Worm (Caenorhabditis elegans) whole organism, L1 larva: ENCODE measurements around the gene snt-1.

Source experiments
- C04F5.9 ChIP-seq: sonication (generic microtip); optimal IDR thresholded peaks from 2 replicates; lab custom pipeline; 2016; ENCODE audit warnings: missing genetic modification characterization, missing compliant biosample characterization
- C16A3.4 ChIP-seq: fragments of 150-350 bp; optimal IDR thresholded peaks from 2 replicates; lab custom pipeline; 2014; ENCODE audit warnings: missing biosample characterization, missing genetic modification characterization
- F16B12.6 ChIP-seq: fragments of 150-350 bp; optimal IDR thresholded peaks from 2 replicates; lab custom pipeline; 2014; ENCODE audit warnings: missing biosample characterization, missing genetic modification characterization
- Y116A8C.19 ChIP-seq: sonication (generic microtip); optimal IDR thresholded peaks from 2 replicates; lab custom pipeline; 2016; ENCODE audit warnings: missing compliant biosample characterization, missing genetic modification characterization, borderline replicate concordance
- aly-2 ChIP-seq: fragments of 150-350 bp; optimal IDR thresholded peaks from 2 replicates; lab custom pipeline; 2014; ENCODE audit warnings: missing biosample characterization, missing genetic modification characterization
- ama-1 ChIP-seq: fragments of 150-350 bp; optimal IDR thresholded peaks from 2 replicates; lab custom pipeline; 2014
- blmp-1 ChIP-seq: fragments of 150-350 bp; optimal IDR thresholded peaks from 2 replicates; lab custom pipeline; 2014; ENCODE audit warnings: missing biosample characterization, missing genetic modification characterization
- ceh-8 ChIP-seq: fragments of 200-800 bp; sonication (Bioruptor generic); optimal IDR thresholded peaks from 2 replicates; lab custom pipeline; 2018; ENCODE audit warnings: mild to moderate bottlenecking, missing genetic modification characterization, moderate library complexity, missing compliant biosample characterization
- ces-1 ChIP-seq: fragments of 150-350 bp; optimal IDR thresholded peaks from 2 replicates; lab custom pipeline; 2014; ENCODE audit warnings: missing biosample characterization, missing genetic modification reagents, missing genetic modification characterization
- dpl-1 ChIP-seq, 3 experiments: fragments of 150-350 bp in 2 of 3; sonication (generic microtip) in 1 of 3; optimal IDR thresholded peaks; 2 replicates each; lab custom pipeline; 2014 to 2017; ENCODE audit warnings: missing biosample characterization in 3 of 3, missing genetic modification characterization in 3 of 3, missing genetic modification reagents in 3 of 3
- dsc-1 ChIP-seq: sonication (generic microtip); optimal IDR thresholded peaks from 2 replicates; lab custom pipeline; 2016; ENCODE audit warnings: mild to moderate bottlenecking, missing genetic modification characterization, missing compliant biosample characterization
- efl-1 ChIP-seq, 4 experiments: fragments of 150-350 bp; optimal IDR thresholded peaks in 3 of 4; peaks in 1 of 4; 1 replicate in 1 of 4; 2 replicates in 3 of 4; lab custom pipeline; 2014; ENCODE audit warnings: missing biosample characterization in 2 of 4, missing genetic modification characterization in 2 of 4, missing genetic modification reagents in 2 of 4
- egl-27 ChIP-seq, 2 experiments: fragments of 150-350 bp in 1 of 2; sonication (generic microtip); optimal IDR thresholded peaks; 3 replicates each; lab custom pipeline; 2017 to 2018; ENCODE audit warnings: missing biosample characterization in 2 of 2, missing genetic modification characterization in 2 of 2, missing genetic modification reagents in 2 of 2
- elt-2 ChIP-seq: sonication (generic microtip); optimal IDR thresholded peaks from 2 replicates; lab custom pipeline; 2016; ENCODE audit warnings: missing genetic modification characterization, mild to moderate bottlenecking, inconsistent platforms, missing compliant biosample characterization, missing genetic modification reagents
- ets-5 ChIP-seq: fragments of 200-800 bp; sonication (Bioruptor generic); IDR thresholded peaks from 2 replicates; pipeline ENCODE4 v1.3.6; 2022; ENCODE audit warnings: missing genetic modification characterization, missing compliant biosample characterization
- fkh-10 ChIP-seq: sonication (generic microtip); optimal IDR thresholded peaks from 2 replicates; lab custom pipeline; 2017; ENCODE audit warnings: missing biosample characterization, missing genetic modification reagents, missing genetic modification characterization
- fkh-4 ChIP-seq: sonication (generic microtip); optimal IDR thresholded peaks from 2 replicates; lab custom pipeline; 2016; ENCODE audit warnings: missing compliant biosample characterization, missing genetic modification characterization, borderline replicate concordance
- fkh-8 ChIP-seq: sonication (generic microtip); optimal IDR thresholded peaks from 2 replicates; lab custom pipeline; 2016; ENCODE audit warnings: mild to moderate bottlenecking, missing genetic modification characterization, missing compliant biosample characterization
- hlh-17 ChIP-seq: fragments of 200-800 bp; sonication (Bioruptor generic); optimal IDR thresholded peaks from 2 replicates; lab custom pipeline; 2018; ENCODE audit warnings: missing genetic modification characterization, mild to moderate bottlenecking, missing compliant biosample characterization, moderate library complexity, borderline replicate concordance
- hlh-4 ChIP-seq: sonication (generic microtip); optimal IDR thresholded peaks from 2 replicates; lab custom pipeline; 2016; ENCODE audit warnings: mild to moderate bottlenecking, missing genetic modification characterization, missing compliant biosample characterization
- irx-1 ChIP-seq: sonication (generic microtip); optimal IDR thresholded peaks from 2 replicates; lab custom pipeline; 2016; ENCODE audit warnings: missing genetic modification characterization, missing compliant biosample characterization
- lin-14 ChIP-seq: fragments of 200-800 bp; sonication (Bioruptor generic); optimal IDR thresholded peaks from 2 replicates; lab custom pipeline; 2018; ENCODE audit warnings: mild to moderate bottlenecking, missing genetic modification characterization, moderate library complexity, missing compliant biosample characterization
- lin-15B ChIP-seq: fragments of 150-350 bp; sonication (generic microtip); optimal IDR thresholded peaks from 3 replicates; lab custom pipeline; 2014; ENCODE audit warnings: missing biosample characterization, missing genetic modification characterization
- lin-35 ChIP-seq, 2 experiments: fragments of 150-350 bp; optimal IDR thresholded peaks; 2 replicates each; lab custom pipeline; 2014; ENCODE audit warnings: missing biosample characterization in 2 of 2, missing genetic modification characterization in 2 of 2, missing genetic modification reagents in 2 of 2
- lsy-2 ChIP-seq, 2 experiments: fragments of 150-350 bp; optimal IDR thresholded peaks; 2 replicates each; lab custom pipeline; 2014; ENCODE audit warnings: missing biosample characterization in 2 of 2, missing genetic modification characterization in 2 of 2
- mab-9 ChIP-seq: fragments of 200-800 bp; sonication (Bioruptor generic); IDR thresholded peaks from 2 replicates; pipeline ENCODE4 v1.3.6; 2022; ENCODE audit warnings: missing genetic modification reagents, missing genetic modification characterization, missing compliant biosample characterization
- mdl-1 ChIP-seq, 2 experiments: fragments of 150-350 bp; optimal IDR thresholded peaks; 2 replicates each; lab custom pipeline; 2014 to 2017; ENCODE audit warnings: missing biosample characterization in 2 of 2, missing genetic modification characterization in 2 of 2, inconsistent platforms in 1 of 2
- mep-1 ChIP-seq: fragments of 150-350 bp; optimal IDR thresholded peaks from 2 replicates; lab custom pipeline; 2014; ENCODE audit warnings: missing biosample characterization, missing genetic modification characterization
- nhr-11 ChIP-seq: fragments of 150-350 bp; optimal IDR thresholded peaks from 2 replicates; lab custom pipeline; 2014; ENCODE audit warnings: missing biosample characterization, missing genetic modification characterization
- nhr-12 ChIP-seq: sonication (generic microtip); optimal IDR thresholded peaks from 2 replicates; lab custom pipeline; 2017; ENCODE audit warnings: missing biosample characterization, missing genetic modification characterization
- nhr-47 ChIP-seq: sonication (generic microtip); optimal IDR thresholded peaks from 2 replicates; lab custom pipeline; 2016; ENCODE audit warnings: mild to moderate bottlenecking, missing genetic modification characterization, moderate library complexity, missing compliant biosample characterization
- nhr-71 ChIP-seq: sonication (generic microtip); optimal IDR thresholded peaks from 2 replicates; lab custom pipeline; 2016; ENCODE audit warnings: mild to moderate bottlenecking, missing genetic modification characterization, moderate library complexity, missing compliant biosample characterization
- nhr-76 ChIP-seq: sonication (generic microtip); optimal IDR thresholded peaks from 2 replicates; lab custom pipeline; 2017; ENCODE audit warnings: missing biosample characterization, missing genetic modification characterization
- nhr-77 ChIP-seq: fragments of 150-350 bp; optimal IDR thresholded peaks from 2 replicates; lab custom pipeline; 2014; ENCODE audit warnings: missing biosample characterization, missing genetic modification characterization
- nhr-85 ChIP-seq: sonication (generic microtip); peaks from one replicate; lab custom pipeline; 2016; ENCODE audit warnings: missing genetic modification characterization, inconsistent platforms, missing compliant biosample characterization
- pax-3 ChIP-seq: fragments of 200-800 bp; sonication (Bioruptor generic); optimal IDR thresholded peaks from 2 replicates; lab custom pipeline; 2018; ENCODE audit warnings: mild to moderate bottlenecking, missing genetic modification characterization, moderate library complexity, missing compliant biosample characterization
- pqm-1 ChIP-seq: sonication (generic microtip); optimal IDR thresholded peaks from 3 replicates; lab custom pipeline; 2017; ENCODE audit warnings: missing biosample characterization, missing genetic modification characterization
- rnt-1 ChIP-seq: sonication (generic microtip); optimal IDR thresholded peaks from 2 replicates; lab custom pipeline; 2016; ENCODE audit warnings: mild to moderate bottlenecking, missing genetic modification characterization, moderate library complexity, missing compliant biosample characterization
- snu-23 ChIP-seq: sonication (generic microtip); optimal IDR thresholded peaks from 2 replicates; lab custom pipeline; 2016; ENCODE audit warnings: missing genetic modification characterization, missing compliant biosample characterization
- sox-4 ChIP-seq: sonication (generic microtip); optimal IDR thresholded peaks from 2 replicates; lab custom pipeline; 2016; ENCODE audit warnings: missing genetic modification characterization, missing compliant biosample characterization
- sptf-1 ChIP-seq: fragments of 150-350 bp; optimal IDR thresholded peaks from 2 replicates; lab custom pipeline; 2014; ENCODE audit warnings: missing biosample characterization, missing genetic modification characterization
- tbx-2 ChIP-seq: sonication (generic microtip); optimal IDR thresholded peaks from 2 replicates; lab custom pipeline; 2016; ENCODE audit warnings: missing genetic modification characterization, missing compliant biosample characterization
- tlp-1 ChIP-seq: fragments of 150-350 bp; optimal IDR thresholded peaks from 2 replicates; lab custom pipeline; 2014; ENCODE audit warnings: missing biosample characterization, missing genetic modification characterization
- unc-86 ChIP-seq: sonication (generic microtip); optimal IDR thresholded peaks from 2 replicates; lab custom pipeline; 2016; ENCODE audit warnings: missing genetic modification characterization, missing compliant biosample characterization
- vab-15 ChIP-seq: sonication (generic microtip); optimal IDR thresholded peaks from 2 replicates; lab custom pipeline; 2017; ENCODE audit warnings: missing genotype, mild to moderate bottlenecking, missing genetic modification characterization, missing compliant biosample characterization
- xbp-1 ChIP-seq: sonication (generic microtip); optimal IDR thresholded peaks from 2 replicates; lab custom pipeline; 2016; ENCODE audit warnings: missing genetic modification characterization, missing compliant biosample characterization
- zip-4 ChIP-seq: fragments of 200-800 bp; sonication (Bioruptor generic); optimal IDR thresholded peaks from 2 replicates; lab custom pipeline; 2018; ENCODE audit warnings: mild to moderate bottlenecking, missing genetic modification characterization, moderate library complexity, missing compliant biosample characterization

snt-1 gene

DNA sequence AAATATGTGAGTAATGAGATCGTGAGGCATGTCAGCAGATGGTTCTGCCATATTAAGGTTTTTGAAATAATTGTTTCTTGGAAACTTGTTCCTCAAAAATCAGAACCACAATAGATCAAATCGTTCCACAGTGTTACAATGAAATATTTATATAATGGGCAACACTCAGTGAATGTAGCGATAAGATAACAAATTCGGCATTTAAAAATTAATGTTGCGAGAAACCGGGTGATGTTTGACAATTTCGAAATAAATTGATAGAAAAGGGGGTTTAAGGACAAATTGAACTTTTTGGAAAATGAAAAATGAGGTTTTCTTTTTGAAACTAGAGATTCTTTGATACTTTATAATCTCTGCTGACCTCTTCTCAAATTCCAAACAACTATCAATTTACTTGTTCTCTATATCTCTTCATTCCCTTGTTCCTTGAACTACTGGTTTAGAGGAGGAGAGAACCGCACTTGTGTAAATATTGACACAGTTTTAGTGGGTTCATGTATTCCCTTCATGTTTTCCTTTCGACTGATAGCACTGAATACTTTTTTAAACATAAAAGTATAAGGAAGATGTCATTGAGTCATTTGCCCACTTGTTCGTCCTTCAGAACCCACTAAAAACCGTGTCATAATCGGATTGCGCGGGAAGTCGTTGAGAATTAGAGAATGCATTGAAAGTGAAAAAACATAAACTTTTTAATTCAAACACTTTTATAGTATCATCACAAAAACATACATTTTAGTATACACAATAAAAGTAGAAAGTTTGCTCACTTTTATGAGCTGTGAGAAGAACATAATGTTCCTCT, 26.2 kb downstream of the snt-1 start (continued):
- TF ChIP-seq dpl-1 (GFP tag; optimal IDR thresholded peaks at IDR 0.05; lab: Kevin White, UChicago) (no peak), sptf-1 (tag; lab: Kevin White, UChicago) (no peak), mep-1 (no peak), fkh-4 (tag; lab: Kevin White, UChicago) (no peak), nhr-47 (no peak), elt-2 (peak; percentile 62), egl-27 (tag; optimal IDR thresholded peaks at IDR 0.05; lab: Kevin White, UChicago) (peak; percentile 37 to 92), ceh-8 (GFP tag; lab: Kevin White, UChicago) (no peak), nhr-11 (no peak), snu-23 (GFP tag; lab: Kevin White, UChicago) (no peak), hlh-17 (GFP tag; lab: Kevin White, UChicago) (no peak), lin-14 (GFP tag; lab: Kevin White, UChicago) (peak; percentile 31), xbp-1 (no peak), lsy-2 (tag; optimal IDR thresholded peaks at IDR 0.05; lab: Kevin White, UChicago) (peak in 1 of 2 experiments; percentile 14), ces-1 (GFP tag; lab: Kevin White, UChicago) (no peak), zip-4 (GFP tag; lab: Kevin White, UChicago) (no peak), tlp-1 (no peak), hlh-4 (tag; lab: Kevin White, UChicago) (no peak), C04F5.9 (no peak), lin-35 (GFP tag; optimal IDR thresholded peaks at IDR 0.05; lab: Kevin White, UChicago) (peak in 1 of 2 experiments; percentile 27), C16A3.4 (tag; lab: Kevin White, UChicago) (no peak), nhr-76 (tag; lab: Kevin White, UChicago) (no peak), tbx-2 (tag; lab: Kevin White, UChicago) (no peak), sox-4 (tag; lab: Kevin White, UChicago) (no peak), fkh-10 (GFP tag; lab: Kevin White, UChicago) (no peak), lin-15B (no peak)

DNA sequence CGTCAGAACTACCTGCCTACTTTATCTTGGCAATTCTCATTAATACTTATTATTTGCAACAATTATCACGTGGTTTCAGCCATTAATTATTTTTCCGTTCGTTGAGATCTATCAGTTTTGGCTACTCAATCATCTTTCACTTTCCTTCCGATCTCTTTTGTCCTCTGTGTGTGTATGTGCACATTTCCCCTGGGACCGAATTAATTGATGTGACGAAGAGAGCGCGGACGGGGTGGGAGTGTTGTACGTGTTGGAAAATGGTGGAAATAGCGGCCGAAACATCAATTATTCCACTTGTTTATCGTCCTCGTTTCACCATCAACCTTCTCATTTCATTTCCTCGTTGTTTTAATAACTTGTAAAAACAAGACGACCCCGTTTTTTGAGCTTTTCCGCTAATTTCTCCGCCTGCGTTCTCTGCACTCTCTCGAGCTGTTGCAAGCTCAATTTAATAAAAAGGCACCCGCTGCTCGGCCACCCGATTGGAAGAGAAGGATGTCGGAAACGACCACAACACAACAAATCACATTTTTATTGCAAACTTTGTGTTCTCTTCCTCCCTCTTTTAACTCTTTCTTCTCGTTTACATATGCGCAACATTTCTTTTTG, 27.6 kb downstream of the snt-1 start:
- TF ChIP-seq fkh-8 (tag; lab: Kevin White, UChicago) (peak; percentile 41), vab-15 (tag; lab: Kevin White, UChicago) (peak; percentile 41), dsc-1 (tag; lab: Kevin White, UChicago) (no peak), tbx-2 (tag; lab: Kevin White, UChicago) (peak; percentile 47), lin-14 (GFP tag; lab: Kevin White, UChicago) (peak; percentile 87), mab-9 (GFP tag; lab: Robert Waterston, UW) (peak; percentile 55; the same call in 1 of the 2 replicates), efl-1 (optimal IDR thresholded peaks at IDR 0.05; lab: Kevin White, UChicago) (no peak), efl-1 (GFP tag; optimal IDR thresholded peaks at IDR 0.05 in 1 of 2; lab: Kevin White, UChicago) (peak in 1 of 2 experiments; percentile 87), nhr-71 (peak; percentile 15), blmp-1 (peak; percentile 67), egl-27 (tag; optimal IDR thresholded peaks at IDR 0.05; lab: Kevin White, UChicago) (peak; percentile 72 to 84), nhr-85 (tag; lab: Kevin White, UChicago) (no peak), ceh-8 (GFP tag; lab: Kevin White, UChicago) (peak; percentile 58), nhr-77 (tag; lab: Kevin White, UChicago) (no peak), mdl-1 (tag; optimal IDR thresholded peaks at IDR 0.05; lab: Kevin White, UChicago) (peak in 1 of 2 experiments; percentile 8), mep-1 (peak; percentile 0)

DNA sequence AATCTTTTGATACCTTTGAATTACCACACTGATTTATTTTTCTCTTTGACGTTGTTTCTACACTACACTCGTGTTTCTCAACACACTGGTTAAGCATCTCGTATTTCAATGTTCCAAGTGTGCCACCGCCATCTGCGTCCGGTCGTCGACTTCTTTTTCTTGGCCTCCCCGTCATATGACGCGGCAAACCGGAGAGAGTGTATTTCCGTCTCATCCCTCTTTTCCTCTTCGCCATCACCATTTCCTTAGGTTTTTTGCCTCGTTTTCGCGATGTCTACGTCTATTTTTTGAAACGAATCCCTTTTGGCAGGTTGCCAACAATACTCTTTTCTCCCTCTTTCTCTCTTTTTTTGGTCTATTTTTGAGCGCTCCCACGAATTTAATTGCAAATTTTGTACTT, 28.2 kb downstream of the snt-1 start:
- TF ChIP-seq ama-1 (lab: Kevin White, UChicago) (no peak), pax-3 (no peak), nhr-71 (peak; percentile 79), irx-1 (tag; lab: Kevin White, UChicago) (peak; percentile 68), nhr-12 (tag; lab: Kevin White, UChicago) (no peak), hlh-4 (tag; lab: Kevin White, UChicago) (no peak), Y116A8C.19 (no peak), ets-5 (GFP tag; lab: Robert Waterston, UW) (no peak), nhr-77 (tag; lab: Kevin White, UChicago) (peak; percentile 1), lsy-2 (tag; optimal IDR thresholded peaks at IDR 0.05; lab: Kevin White, UChicago) (peak; percentile 47 to 63), pqm-1 (tag; lab: Kevin White, UChicago) (no peak), rnt-1 (tag; lab: Kevin White, UChicago) (peak; percentile 67), unc-86 (tag; lab: Kevin White, UChicago) (peak; percentile 15), lin-14 (GFP tag; lab: Kevin White, UChicago) (peak; percentile 90), F16B12.6 (tag; lab: Kevin White, UChicago) (no peak), fkh-4 (tag; lab: Kevin White, UChicago) (no peak), dpl-1 (GFP tag; optimal IDR thresholded peaks at IDR 0.05; lab: Kevin White, UChicago) (no peak), aly-2 (tag; lab: Kevin White, UChicago) (no peak)
